Fruit fly (Drosophila melanogaster): Measurements from ENCODE around the gene KP78b.

Gene KP78b

dm6 chr3R:11352912-11353838 is at the start of gene KP78b, which contains the start of gene KP78a:
TSS of gene KP78b (minus strand) at chr3R:11353131.
TSS of gene KP78a (minus strand) at chr3R:11353131.
- TF ChIP-seq CG8478 (optimal IDR thresholded peaks at IDR 0.05) = peak; percentile 18
- TF ChIP-seq pan (optimal IDR thresholded peaks at IDR 0.05) = no peak
- TF ChIP-seq psq (optimal IDR thresholded peaks at IDR 0.05) = no peak

DNA sequence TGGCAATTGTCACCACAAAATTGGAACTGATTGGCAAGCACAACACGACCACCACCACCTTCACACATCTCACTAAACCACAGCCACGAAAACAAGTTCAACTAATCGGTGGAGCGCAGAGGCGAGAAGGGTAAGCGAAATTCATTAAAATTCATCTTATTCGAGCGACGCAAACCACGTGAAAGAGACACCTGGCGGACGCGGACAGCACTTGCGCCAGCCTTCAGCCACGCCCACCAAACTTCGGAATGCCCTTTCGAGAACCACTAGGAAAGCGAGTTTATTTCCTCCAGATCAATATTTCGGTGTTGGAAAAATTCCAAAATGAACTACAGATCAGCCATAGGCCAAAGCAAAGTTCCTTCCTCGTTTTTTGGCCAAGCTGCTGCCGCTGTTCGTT is 42.6 kb upstream of the KP78b start:
- TF ChIP-seq EcR (GFP tag; optimal IDR thresholded peaks at IDR 0.05) (no peak), psq (optimal IDR thresholded peaks at IDR 0.05) (no peak), CG8478 (optimal IDR thresholded peaks at IDR 0.05) (no peak), pan (optimal IDR thresholded peaks at IDR 0.05) (no peak), usp (GFP tag; optimal IDR thresholded peaks at IDR 0.05) (no peak), Dll (optimal IDR thresholded peaks at IDR 0.05) (no peak)

DNA sequence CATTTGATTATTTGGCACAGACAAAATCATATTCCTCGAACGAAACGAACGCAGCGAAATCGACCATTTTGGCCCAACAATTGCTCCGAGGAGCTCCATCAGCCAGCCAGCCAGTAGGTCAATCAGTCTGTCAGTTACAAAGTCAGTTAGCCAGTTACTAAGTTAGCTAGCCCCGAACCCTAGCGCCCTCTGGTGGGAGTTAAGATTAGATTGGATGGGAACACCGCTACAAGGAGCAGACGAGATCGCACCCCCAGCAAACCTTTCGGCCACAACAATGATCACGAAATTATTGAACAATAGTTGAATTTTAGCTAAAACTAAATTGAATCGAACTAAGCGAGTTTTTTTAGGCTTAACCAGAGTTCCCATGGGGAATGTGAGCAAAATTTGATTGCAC is 41.0 kb upstream of the KP78b start:
- TF ChIP-seq usp (GFP tag; optimal IDR thresholded peaks at IDR 0.05) (no peak), Dll (optimal IDR thresholded peaks at IDR 0.05) (no peak), pan (optimal IDR thresholded peaks at IDR 0.05) (no peak), psq (optimal IDR thresholded peaks at IDR 0.05) (no peak), EcR (GFP tag; optimal IDR thresholded peaks at IDR 0.05) (no peak), CG8478 (optimal IDR thresholded peaks at IDR 0.05) (no peak)

- no peak for TF ChIP-seq Dll (optimal IDR thresholded peaks at IDR 0.05)
- no peak for TF ChIP-seq CG8478 (optimal IDR thresholded peaks at IDR 0.05)
- no peak for TF ChIP-seq pan (optimal IDR thresholded peaks at IDR 0.05)
- no peak for TF ChIP-seq usp (GFP tag; optimal IDR thresholded peaks at IDR 0.05)
- no peak for TF ChIP-seq EcR (GFP tag; optimal IDR thresholded peaks at IDR 0.05)
- no peak for TF ChIP-seq psq (optimal IDR thresholded peaks at IDR 0.05)
Measured at dm6 chr3R:11392805-11393204, 39.9 kb upstream of the KP78b start.

DNA sequence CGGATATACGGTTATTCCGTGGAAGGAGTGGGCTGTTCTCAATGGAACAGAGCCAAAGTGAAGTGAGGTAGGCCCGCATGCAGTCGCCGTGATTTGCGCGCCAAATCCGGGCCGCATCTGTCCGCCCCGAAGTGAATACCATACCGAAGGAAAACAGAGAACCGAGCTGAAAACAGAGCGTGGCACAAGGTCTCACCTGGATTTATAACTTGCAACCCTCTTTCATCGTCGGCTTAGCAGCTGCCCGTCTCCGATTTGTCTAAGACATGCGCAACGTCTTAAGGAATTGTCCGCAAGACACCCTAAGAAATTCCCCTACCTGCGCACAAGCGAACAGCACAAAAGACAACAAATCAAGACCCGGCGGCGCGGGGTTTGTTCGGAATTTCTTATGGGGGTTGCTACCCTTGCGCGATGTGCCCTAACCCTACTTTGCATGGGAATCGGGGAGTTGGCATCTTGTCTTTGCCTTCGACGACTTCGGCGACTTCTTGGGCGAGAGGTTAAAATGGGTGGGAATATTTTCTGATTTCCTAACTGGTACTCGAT is 25.7 kb upstream of the KP78b start:
- TF ChIP-seq CG8478 (optimal IDR thresholded peaks at IDR 0.05) (no peak), psq (optimal IDR thresholded peaks at IDR 0.05) (no peak), usp (GFP tag; optimal IDR thresholded peaks at IDR 0.05) (no peak), Dll (optimal IDR thresholded peaks at IDR 0.05) (no peak), pan (optimal IDR thresholded peaks at IDR 0.05) (no peak), EcR (GFP tag; optimal IDR thresholded peaks at IDR 0.05) (no peak)

- no peak for TF ChIP-seq psq (optimal IDR thresholded peaks at IDR 0.05)
- TF ChIP-seq Dll (optimal IDR thresholded peaks at IDR 0.05) = no peak
- TF ChIP-seq CG8478 (optimal IDR thresholded peaks at IDR 0.05) = no peak
- no peak for TF ChIP-seq pan (optimal IDR thresholded peaks at IDR 0.05)
- TF ChIP-seq EcR (GFP tag; optimal IDR thresholded peaks at IDR 0.05) = no peak
- no peak for TF ChIP-seq usp (GFP tag; optimal IDR thresholded peaks at IDR 0.05)
Measured at dm6 chr3R:11375142-11375541, 22.2 kb upstream of the KP78b start.

DNA sequence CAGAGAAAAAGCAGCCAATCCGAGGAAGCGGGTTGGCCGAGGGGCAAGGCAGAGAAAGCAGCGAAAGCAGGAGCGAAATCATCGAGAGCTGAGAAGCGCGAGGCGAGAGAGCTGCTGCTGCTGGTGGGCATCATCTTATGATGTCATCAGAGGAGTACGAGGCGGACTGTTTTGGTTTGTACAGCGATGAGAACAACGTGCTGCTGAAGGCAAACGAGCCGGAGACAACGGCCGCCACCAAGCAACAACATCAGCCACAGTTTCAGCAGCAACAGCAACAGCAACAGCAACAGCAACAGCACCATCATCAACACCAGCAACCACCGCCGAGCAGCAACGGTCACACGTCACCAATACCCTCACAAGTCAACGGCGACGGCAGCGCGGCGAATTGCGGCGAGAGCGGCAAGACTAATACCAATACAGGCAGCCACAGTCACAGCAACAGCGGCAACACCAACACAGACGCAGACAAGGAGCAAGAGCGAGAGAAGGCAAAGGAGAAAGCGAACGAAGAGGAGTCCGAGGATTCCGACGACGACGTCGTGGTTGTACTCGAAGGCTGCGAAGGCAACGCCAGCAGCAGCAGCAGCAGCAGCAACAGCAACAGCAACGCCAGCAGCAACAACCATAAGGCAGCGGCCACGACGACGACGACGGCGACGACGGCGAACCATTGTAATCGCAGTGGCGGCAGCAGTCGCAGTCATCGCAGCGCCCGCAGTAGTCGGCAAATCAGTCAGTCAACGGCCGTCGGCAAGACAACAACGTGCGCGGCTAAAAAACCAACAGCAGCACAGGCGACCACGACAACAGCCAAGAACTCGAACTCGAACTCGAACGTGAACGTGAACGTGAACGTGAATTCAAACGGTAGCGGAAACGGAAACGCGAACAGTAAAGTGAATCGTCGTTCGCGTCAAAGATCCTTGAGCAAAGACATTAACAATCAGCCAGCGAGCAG is 19.4 kb upstream of the KP78b start:
- TF ChIP-seq psq (optimal IDR thresholded peaks at IDR 0.05) (no peak), CG8478 (optimal IDR thresholded peaks at IDR 0.05) (no peak), EcR (GFP tag; optimal IDR thresholded peaks at IDR 0.05) (no peak), pan (optimal IDR thresholded peaks at IDR 0.05) (no peak), usp (GFP tag; optimal IDR thresholded peaks at IDR 0.05) (no peak), Dll (optimal IDR thresholded peaks at IDR 0.05) (no peak)

DNA sequence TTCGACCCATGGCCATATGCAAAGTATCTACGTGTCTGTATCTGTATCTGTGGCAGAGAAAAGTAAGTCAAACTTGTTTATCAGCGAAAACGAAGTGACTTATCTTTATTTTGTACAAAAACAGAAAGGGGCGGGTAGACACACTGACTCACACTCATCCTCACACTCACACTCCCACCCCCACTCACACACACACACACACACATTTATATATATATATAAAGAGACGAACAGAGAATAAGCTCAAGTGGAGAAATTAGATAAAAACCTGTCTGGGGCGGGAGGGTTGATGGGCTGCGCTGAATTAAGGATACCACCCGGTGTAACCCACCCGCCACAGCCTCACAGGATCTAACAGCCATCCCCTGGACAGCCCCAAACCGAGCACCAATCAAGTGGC is 17.9 kb upstream of the KP78b start:
- TF ChIP-seq usp (GFP tag; optimal IDR thresholded peaks at IDR 0.05) (no peak), psq (optimal IDR thresholded peaks at IDR 0.05) (no peak), CG8478 (optimal IDR thresholded peaks at IDR 0.05) (no peak), pan (optimal IDR thresholded peaks at IDR 0.05) (no peak), Dll (optimal IDR thresholded peaks at IDR 0.05) (no peak), EcR (GFP tag; optimal IDR thresholded peaks at IDR 0.05) (no peak)

DNA sequence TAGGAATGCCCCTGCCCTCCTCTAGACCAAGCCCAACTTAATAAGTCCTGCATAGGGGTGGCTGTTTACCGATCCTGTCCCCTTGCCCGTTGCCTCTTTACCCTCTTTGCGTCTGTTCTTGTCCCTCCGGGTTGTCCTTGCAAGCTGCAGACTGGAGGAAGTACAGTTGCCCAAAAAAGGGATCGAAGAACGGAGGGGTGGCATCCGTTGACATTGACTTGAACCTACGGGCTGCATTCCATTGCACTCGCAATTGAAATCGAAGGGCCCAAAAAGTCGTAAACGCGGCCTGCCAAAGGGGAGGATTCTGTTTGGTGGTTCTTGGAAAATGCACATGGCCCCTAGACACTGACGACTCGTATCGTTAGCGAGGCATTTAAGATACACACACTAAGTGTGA is 17.4 kb upstream of the KP78b start:
- TF ChIP-seq EcR (GFP tag; optimal IDR thresholded peaks at IDR 0.05) (no peak), pan (optimal IDR thresholded peaks at IDR 0.05) (no peak), usp (GFP tag; optimal IDR thresholded peaks at IDR 0.05) (no peak), psq (optimal IDR thresholded peaks at IDR 0.05) (no peak)

DNA sequence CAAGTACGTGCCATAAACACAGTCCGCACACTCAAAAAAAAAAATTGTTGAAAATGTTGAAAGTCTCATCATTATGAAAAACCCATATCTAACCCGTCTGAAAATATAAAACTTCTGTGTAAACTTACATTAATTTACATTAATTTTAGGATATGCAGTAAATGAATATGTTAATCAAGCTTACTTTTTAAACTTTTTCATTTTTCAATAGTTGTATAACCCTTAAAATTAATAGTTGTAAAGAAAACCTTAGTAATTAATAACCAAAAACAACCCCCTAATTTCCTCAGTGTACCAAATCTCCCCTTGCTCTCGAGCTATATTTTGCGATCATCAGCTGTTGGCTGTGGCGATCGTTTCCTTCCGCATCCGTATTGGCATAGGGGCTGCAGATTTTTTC is 15.8 kb upstream of the KP78b start:
- no peak for TF ChIP-seq psq (optimal IDR thresholded peaks at IDR 0.05)
- no peak for TF ChIP-seq CG8478 (optimal IDR thresholded peaks at IDR 0.05)

DNA sequence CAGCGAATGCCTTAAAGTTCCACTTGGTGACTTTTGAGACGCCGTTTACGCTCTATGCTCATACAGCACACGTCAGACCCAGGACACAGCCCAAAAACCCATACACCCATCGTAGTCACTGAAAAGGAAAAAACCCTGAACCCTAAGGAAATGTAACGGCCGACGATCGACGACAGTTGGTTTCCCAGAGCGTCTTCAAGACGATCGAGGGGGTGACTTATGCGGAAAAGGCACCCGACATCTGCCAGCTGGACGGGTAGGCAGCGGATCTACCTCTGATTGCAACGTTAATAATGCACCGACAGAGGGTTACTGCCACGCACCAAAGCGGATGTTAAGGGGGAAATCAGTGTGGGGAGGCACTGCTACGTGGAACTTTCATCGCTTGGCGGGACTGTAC is 13.4 kb upstream of the KP78b start:
- TF ChIP-seq Dll (optimal IDR thresholded peaks at IDR 0.05) = no peak
- TF ChIP-seq EcR (GFP tag; optimal IDR thresholded peaks at IDR 0.05) = no peak
- no peak for TF ChIP-seq psq (optimal IDR thresholded peaks at IDR 0.05)
- no peak for TF ChIP-seq CG8478 (optimal IDR thresholded peaks at IDR 0.05)
- TF ChIP-seq usp (GFP tag; optimal IDR thresholded peaks at IDR 0.05) = no peak
- no peak for TF ChIP-seq pan (optimal IDR thresholded peaks at IDR 0.05)

- TF ChIP-seq usp (GFP tag; optimal IDR thresholded peaks at IDR 0.05) = no peak
- no peak for TF ChIP-seq psq (optimal IDR thresholded peaks at IDR 0.05)
- TF ChIP-seq CG8478 (optimal IDR thresholded peaks at IDR 0.05) = no peak
- TF ChIP-seq Dll (optimal IDR thresholded peaks at IDR 0.05) = no peak
- TF ChIP-seq pan (optimal IDR thresholded peaks at IDR 0.05) = no peak
- TF ChIP-seq EcR (GFP tag; optimal IDR thresholded peaks at IDR 0.05) = no peak
Measured at dm6 chr3R:11363577-11363976, 10.6 kb upstream of the KP78b start.
